Fruit fly (Drosophila melanogaster): Measurements from ENCODE around the gene Gbeta13F.

The Gbeta13F gene

DNA sequence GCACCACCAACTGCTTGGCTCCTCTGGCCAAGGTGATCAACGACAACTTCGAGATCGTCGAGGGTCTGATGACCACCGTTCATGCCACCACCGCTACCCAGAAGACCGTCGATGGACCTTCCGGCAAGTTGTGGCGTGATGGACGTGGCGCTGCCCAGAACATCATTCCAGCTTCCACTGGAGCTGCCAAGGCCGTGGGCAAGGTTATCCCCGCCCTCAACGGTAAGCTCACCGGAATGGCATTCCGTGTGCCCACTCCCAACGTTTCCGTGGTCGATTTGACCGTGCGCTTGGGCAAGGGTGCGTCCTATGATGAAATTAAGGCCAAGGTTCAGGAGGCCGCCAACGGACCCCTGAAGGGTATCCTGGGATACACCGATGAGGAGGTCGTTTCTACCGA, 8.9 kb downstream of the Gbeta13F start:
- TF ChIP-seq Jra (GFP tag; optimal IDR thresholded peaks at IDR 0.05) (no peak), usp (GFP tag; optimal IDR thresholded peaks at IDR 0.05) (no peak), GATAd (GFP tag; optimal IDR thresholded peaks at IDR 0.05) (no peak), Dfd (GFP tag; optimal IDR thresholded peaks at IDR 0.05) (no peak), dsf (GFP tag; optimal IDR thresholded peaks at IDR 0.05; ENCODE audit: borderline replicate concordance) (no peak), rgr (GFP tag; optimal IDR thresholded peaks at IDR 0.05) (no peak), foxo (GFP tag; optimal IDR thresholded peaks at IDR 0.05) (no peak), psq (GFP tag; optimal IDR thresholded peaks at IDR 0.05) (no peak), ey (GFP tag; optimal IDR thresholded peaks at IDR 0.05) (no peak)

- TF ChIP-seq CG32264 (GFP tag; optimal IDR thresholded peaks at IDR 0.05), result no peak
- TF ChIP-seq fru (GFP tag; optimal IDR thresholded peaks at IDR 0.05), result peak; percentile 2
- TF ChIP-seq brk (GFP tag; optimal IDR thresholded peaks at IDR 0.05), result no peak
- no peak for TF ChIP-seq Rel (GFP tag; optimal IDR thresholded peaks at IDR 0.05)
- peak; percentile 19 for TF ChIP-seq Rel (tag; optimal IDR thresholded peaks at IDR 0.05)
- TF ChIP-seq Sp1 (GFP tag; optimal IDR thresholded peaks at IDR 0.05), result no peak
- no peak for TF ChIP-seq Abd-B (GFP tag; optimal IDR thresholded peaks at IDR 0.05)
- peak in 1 of 2 experiments; percentile 9 for TF ChIP-seq foxo (GFP tag; optimal IDR thresholded peaks at IDR 0.05)
- TF ChIP-seq CG9705 (GFP tag; optimal IDR thresholded peaks at IDR 0.05), result no peak
- no peak for TF ChIP-seq rgr (GFP tag; optimal IDR thresholded peaks at IDR 0.05)
- TF ChIP-seq dmrt93B (GFP tag; optimal IDR thresholded peaks at IDR 0.05), result no peak
- no peak for TF ChIP-seq pan (optimal IDR thresholded peaks at IDR 0.05)
- TF ChIP-seq N (GFP tag; optimal IDR thresholded peaks at IDR 0.05), result peak; percentile 65
- no peak for TF ChIP-seq Vsx2 (GFP tag; optimal IDR thresholded peaks at IDR 0.05; ENCODE audit: partially characterized antibody)
- no peak for TF ChIP-seq br (GFP tag; optimal IDR thresholded peaks at IDR 0.05)
- no peak for TF ChIP-seq Mio (GFP tag; optimal IDR thresholded peaks at IDR 0.05)
- TF ChIP-seq Hr83 (GFP tag; optimal IDR thresholded peaks at IDR 0.05; ENCODE audit: poor library complexity, severe bottlenecking), result no peak
- no peak for TF ChIP-seq Hr78 (GFP tag; optimal IDR thresholded peaks at IDR 0.05)
- TF ChIP-seq dl (GFP tag; optimal IDR thresholded peaks at IDR 0.05; ENCODE audit: insufficient read depth in 1 of 2, partially characterized antibody in 2 of 2), result no peak
These were observed 9.9 kb downstream of the Gbeta13F start, which contains the start of gene CG16952 for dm6 chrX:15869843-15870242. Gene CG16952 (plus strand): TSS chrX:15870183.

DNA sequence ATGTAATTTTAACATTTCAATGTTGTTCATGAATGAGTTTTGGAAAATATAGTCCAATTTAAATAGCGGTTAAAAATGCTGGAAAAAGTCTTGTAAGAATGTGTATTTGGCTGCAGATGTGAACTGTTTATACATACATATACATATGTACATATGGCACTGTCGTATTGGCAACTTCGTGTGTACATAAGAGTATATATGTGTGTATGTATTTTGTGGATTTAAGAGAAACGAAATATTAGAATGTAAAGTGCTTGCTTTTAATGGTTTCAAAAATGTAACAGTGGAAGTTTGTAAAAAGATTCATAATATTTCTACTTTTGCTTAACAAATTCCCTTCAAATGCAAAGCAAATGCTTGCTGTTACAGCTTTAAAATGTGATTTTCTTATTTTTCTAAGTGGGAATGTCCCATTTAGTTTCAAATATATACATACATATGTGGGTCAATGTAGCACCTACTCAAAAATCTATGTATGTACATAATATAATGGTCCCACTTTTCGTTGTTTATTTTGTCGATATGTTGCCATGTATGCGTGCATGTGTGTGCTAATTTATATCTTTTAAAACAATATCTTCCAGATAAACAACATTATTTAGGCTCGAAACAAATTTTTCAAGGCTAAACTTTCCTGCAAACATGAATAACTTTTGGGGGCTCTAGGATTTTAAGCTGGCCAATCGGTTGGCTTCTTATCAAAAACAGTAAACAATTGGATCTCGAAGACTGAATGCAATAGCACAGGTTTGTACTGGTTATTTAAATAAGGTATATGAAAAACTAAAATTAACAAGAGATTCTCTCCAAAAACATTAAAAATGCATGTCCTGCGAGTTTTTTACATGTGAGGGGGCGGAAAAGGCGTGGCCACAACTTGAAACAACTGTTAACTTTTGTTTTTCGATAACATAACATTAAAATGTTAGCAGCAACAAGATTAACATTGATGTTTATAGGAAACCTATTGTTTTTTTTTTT, 11.2 kb downstream of the Gbeta13F start:
- no peak for TF ChIP-seq Mio (GFP tag; optimal IDR thresholded peaks at IDR 0.05)
- TF ChIP-seq sage (GFP tag; optimal IDR thresholded peaks at IDR 0.05), result no peak
- no peak for TF ChIP-seq Abd-B (GFP tag; optimal IDR thresholded peaks at IDR 0.05)
- TF ChIP-seq Hnf4 (GFP tag; optimal IDR thresholded peaks at IDR 0.05), result no peak
- TF ChIP-seq HLH106 (tag; optimal IDR thresholded peaks at IDR 0.05), result no peak
- no peak for TF ChIP-seq Dfd (GFP tag; optimal IDR thresholded peaks at IDR 0.05)
- peak; percentile 23 for TF ChIP-seq sv (GFP tag; optimal IDR thresholded peaks at IDR 0.05)
- TF ChIP-seq Rel (GFP tag; optimal IDR thresholded peaks at IDR 0.05), result no peak
- TF ChIP-seq Rel (tag; optimal IDR thresholded peaks at IDR 0.05), result no peak
- peak; percentile 43 for TF ChIP-seq CG9705 (GFP tag; optimal IDR thresholded peaks at IDR 0.05)
- TF ChIP-seq ey (GFP tag; optimal IDR thresholded peaks at IDR 0.05), result no peak
- TF ChIP-seq Jra (GFP tag; optimal IDR thresholded peaks at IDR 0.05), result peak; percentile 44
- no peak for TF ChIP-seq Dif (GFP tag; optimal IDR thresholded peaks at IDR 0.05; ENCODE audit: partially characterized antibody)
- no peak for TF ChIP-seq h (GFP tag; optimal IDR thresholded peaks at IDR 0.05)
- no peak for TF ChIP-seq CG32264 (GFP tag; optimal IDR thresholded peaks at IDR 0.05)
- no peak for TF ChIP-seq brk (GFP tag; optimal IDR thresholded peaks at IDR 0.05)
- no peak for TF ChIP-seq jim (GFP tag; optimal IDR thresholded peaks at IDR 0.05)
- TF ChIP-seq Hr78 (GFP tag; optimal IDR thresholded peaks at IDR 0.05), result no peak
- no peak for TF ChIP-seq dsf (GFP tag; optimal IDR thresholded peaks at IDR 0.05; ENCODE audit: borderline replicate concordance)
- no peak for TF ChIP-seq Myc (optimal IDR thresholded peaks at IDR 0.05)
- no peak for TF ChIP-seq foxo (GFP tag; optimal IDR thresholded peaks at IDR 0.05)
- peak; percentile 27 for TF ChIP-seq Hr83 (GFP tag; optimal IDR thresholded peaks at IDR 0.05; ENCODE audit: poor library complexity, severe bottlenecking)
- no peak for TF ChIP-seq fru (GFP tag; optimal IDR thresholded peaks at IDR 0.05)
- no peak for TF ChIP-seq Vsx2 (GFP tag; optimal IDR thresholded peaks at IDR 0.05; ENCODE audit: partially characterized antibody)
- TF ChIP-seq tai (GFP tag; optimal IDR thresholded peaks at IDR 0.05), result no peak
- peak; percentile 21 for TF ChIP-seq psq (GFP tag; optimal IDR thresholded peaks at IDR 0.05)
- no peak for TF ChIP-seq dmrt93B (GFP tag; optimal IDR thresholded peaks at IDR 0.05)
- TF ChIP-seq OdsH (GFP tag; optimal IDR thresholded peaks at IDR 0.05), result peak; percentile 27
- TF ChIP-seq woc (GFP tag; optimal IDR thresholded peaks at IDR 0.05), result no peak
- TF ChIP-seq Sp1 (GFP tag; optimal IDR thresholded peaks at IDR 0.05), result no peak
- TF ChIP-seq GATAd (GFP tag; optimal IDR thresholded peaks at IDR 0.05), result no peak
- no peak for TF ChIP-seq CrebA (GFP tag; optimal IDR thresholded peaks at IDR 0.05; ENCODE audit: borderline replicate concordance)
- no peak for TF ChIP-seq usp (GFP tag; optimal IDR thresholded peaks at IDR 0.05)
- no peak for TF ChIP-seq dl (GFP tag; optimal IDR thresholded peaks at IDR 0.05; ENCODE audit: insufficient read depth in 1 of 2, partially characterized antibody in 2 of 2)

Measured in whole organism, wandering third instar larva.